Fruit fly (Drosophila melanogaster): ENCODE measurements around the gene ems.

Gene ems

DNA sequence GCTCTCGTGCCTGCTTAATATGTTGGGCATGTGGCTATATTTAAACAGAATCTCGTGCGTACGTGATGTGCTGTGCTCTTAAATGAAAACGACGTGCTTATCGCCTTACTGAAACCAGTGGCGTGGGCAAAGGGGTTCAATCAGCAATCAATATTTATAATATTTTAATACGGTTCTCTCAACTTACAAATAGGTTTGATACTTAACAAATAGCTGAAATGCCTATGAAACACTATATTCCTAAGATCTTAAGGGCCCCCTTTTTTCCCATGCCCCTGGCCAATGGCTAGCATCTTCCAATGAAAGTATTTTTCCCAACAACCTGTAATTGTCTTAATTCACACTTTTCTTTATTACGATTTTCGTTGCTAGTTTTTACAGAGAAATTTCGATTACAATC, 14.0 kb downstream of the ems start (continued):
- TF ChIP-seq row (GFP tag; IDR thresholded peaks at IDR 0.05) (peak; percentile 76), CG2116 (GFP tag; optimal IDR thresholded peaks at IDR 0.05) (no peak), abd-A (tag; optimal IDR thresholded peaks at IDR 0.05) (no peak), CG31388 (GFP tag; optimal IDR thresholded peaks at IDR 0.05) (peak; percentile 1), otp (GFP tag; IDR thresholded peaks at IDR 0.05) (peak; percentile 81; the same call in 2 of the 3 replicates), CG1529 (GFP tag; optimal IDR thresholded peaks at IDR 0.05) (peak; percentile 60), CG31441 (GFP tag; IDR thresholded peaks at IDR 0.05) (peak; percentile 79), gro (GFP tag; optimal IDR thresholded peaks at IDR 0.05) (peak; percentile 6), pum (GFP tag; optimal IDR thresholded peaks at IDR 0.05) (peak; percentile 59), CG6654 (GFP tag; optimal IDR thresholded peaks at IDR 0.05) (no peak), CG2712 (tag; optimal IDR thresholded peaks at IDR 0.05) (peak; percentile 89), CG7745 (tag; optimal IDR thresholded peaks at IDR 0.05) (no peak), phol (tag; optimal IDR thresholded peaks at IDR 0.05) (peak; percentile 80), chn (GFP tag; optimal IDR thresholded peaks at IDR 0.05) (peak; percentile 58), CG34376 (GFP tag; optimal IDR thresholded peaks at IDR 0.05) (no peak), CG15696 (tag; optimal IDR thresholded peaks at IDR 0.05) (peak; percentile 87), pita (GFP tag; optimal IDR thresholded peaks at IDR 0.05) (no peak), cad (GFP tag; optimal IDR thresholded peaks at IDR 0.05) (no peak), Meics (GFP tag; optimal IDR thresholded peaks at IDR 0.05) (peak; percentile 55), CG10366 (GFP tag; IDR thresholded peaks at IDR 0.05) (peak; percentile 68), MBD-R2 (GFP tag; IDR thresholded peaks at IDR 0.05) (peak; percentile 48), sens-2 (GFP tag; IDR thresholded peaks at IDR 0.05) (peak; percentile 73), CG31365 (tag; optimal IDR thresholded peaks at IDR 0.05) (no peak), Drgx (GFP tag; IDR thresholded peaks at IDR 0.05) (no peak), CG11696 (GFP tag; IDR thresholded peaks at IDR 0.05) (peak; percentile 58), CG11085 (GFP tag; IDR thresholded peaks at IDR 0.05) (0 out of 2 replicates have a peak, but pooled peaks have one; percentile 17), vnd (GFP tag; IDR thresholded peaks at IDR 0.05; ENCODE audit: partially characterized antibody) (no peak), Lpt (GFP tag; optimal IDR thresholded peaks at IDR 0.05) (no peak), CG6765 (GFP tag; optimal IDR thresholded peaks at IDR 0.05) (no peak), CG17912 (GFP tag; optimal IDR thresholded peaks at IDR 0.05) (no peak), CG8478 (optimal IDR thresholded peaks at IDR 0.05) (no peak), E2f2 (GFP tag; IDR thresholded peaks at IDR 0.05) (peak; percentile 49; the same call in 1 of the 2 replicates), danr (GFP tag; IDR thresholded peaks at IDR 0.05) (0 out of 2 replicates have a peak, but pooled peaks have one; percentile 26), tgo (GFP tag; IDR thresholded peaks at IDR 0.05) (peak; percentile 76), CG2129 (GFP tag; IDR thresholded peaks at IDR 0.05; ENCODE audit: partially characterized antibody) (no peak), chm (GFP tag; IDR thresholded peaks at IDR 0.05) (peak; percentile 85), NC2β (GFP tag; optimal IDR thresholded peaks at IDR 0.05) (peak; percentile 1), crol (GFP tag; IDR thresholded peaks at IDR 0.05) (0 out of 2 replicates have a peak, but pooled peaks have one; percentile 14), sim (GFP tag; IDR thresholded peaks at IDR 0.05) (0 out of 2 replicates have a peak, but pooled peaks have one; percentile 46), bab2 (GFP tag; optimal IDR thresholded peaks at IDR 0.05) (peak; percentile 20), amos (GFP tag; IDR thresholded peaks at IDR 0.05; ENCODE audit: partially characterized antibody) (no peak), Dip3 (GFP tag; optimal IDR thresholded peaks at IDR 0.05) (peak; percentile 20), CG32767 (GFP tag; IDR thresholded peaks at IDR 0.05) (peak; percentile 77), CG18262 (tag; optimal IDR thresholded peaks at IDR 0.05) (peak; percentile 84), HLH4C (GFP tag; IDR thresholded peaks at IDR 0.05; ENCODE audit: partially characterized antibody) (no peak), TFAM (GFP tag; optimal IDR thresholded peaks at IDR 0.05) (no peak), sr (GFP tag; IDR thresholded peaks at IDR 0.05) (no peak), slbo (GFP tag; IDR thresholded peaks at IDR 0.05) (peak; percentile 74), mam (GFP tag; optimal IDR thresholded peaks at IDR 0.05) (peak; percentile 35), twi (tag; optimal IDR thresholded peaks at IDR 0.05) (peak; percentile 64), slp2 (GFP tag; optimal IDR thresholded peaks at IDR 0.05) (peak; percentile 36), CG3838 (GFP tag; optimal IDR thresholded peaks at IDR 0.05) (peak; percentile 15)

Data from whole organism, embryonic.